Fruit fly (Drosophila melanogaster): ENCODE results near the gene rdx.

DNA sequence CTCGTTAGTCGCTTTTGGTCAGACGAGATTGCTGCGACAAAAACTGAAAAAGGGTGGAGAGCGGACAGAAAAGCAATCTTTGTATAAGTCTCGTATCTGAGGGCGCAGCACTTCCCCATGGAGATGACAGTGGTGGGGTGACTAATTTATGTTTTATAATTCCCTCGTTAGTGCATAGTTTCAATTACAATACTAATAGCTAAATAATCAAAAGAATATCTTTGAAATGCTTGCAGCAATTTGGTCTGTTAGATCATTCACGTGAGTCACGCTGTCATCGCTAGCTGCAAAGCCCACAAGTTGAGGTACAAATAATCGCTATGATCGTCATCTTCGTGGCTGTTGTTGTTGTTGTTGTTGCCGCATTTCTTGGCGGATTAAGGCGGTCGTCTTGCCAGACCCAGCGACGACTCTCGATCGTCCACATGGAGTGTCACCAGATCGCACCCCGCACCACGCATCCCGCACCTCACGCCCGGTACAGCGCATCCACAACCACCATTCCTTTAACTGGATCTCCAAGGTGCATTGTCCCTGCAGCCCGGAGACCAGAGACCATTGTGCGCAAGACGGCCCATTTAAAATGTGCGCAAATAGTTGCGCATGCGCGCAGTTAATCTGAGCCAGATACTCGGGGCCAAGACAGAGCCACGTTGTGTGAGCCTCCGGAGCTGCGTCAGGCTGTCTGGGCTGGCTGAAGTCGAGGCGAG lies 109.9 kb downstream of the rdx start:
- TF ChIP-seq bcd (GFP tag; optimal IDR thresholded peaks at IDR 0.05): no peak
- peak; percentile 53 for TF ChIP-seq Sry-δ (GFP tag; optimal IDR thresholded peaks at IDR 0.05)

Measured in whole organism, embryonic.